Worm (Caenorhabditis elegans): ENCODE measurements around the gene F45E1.4.
A peak's percentile ranks its signal among the peaks of the same experiment; 100 is the strongest.

Gene F45E1.4

DNA sequence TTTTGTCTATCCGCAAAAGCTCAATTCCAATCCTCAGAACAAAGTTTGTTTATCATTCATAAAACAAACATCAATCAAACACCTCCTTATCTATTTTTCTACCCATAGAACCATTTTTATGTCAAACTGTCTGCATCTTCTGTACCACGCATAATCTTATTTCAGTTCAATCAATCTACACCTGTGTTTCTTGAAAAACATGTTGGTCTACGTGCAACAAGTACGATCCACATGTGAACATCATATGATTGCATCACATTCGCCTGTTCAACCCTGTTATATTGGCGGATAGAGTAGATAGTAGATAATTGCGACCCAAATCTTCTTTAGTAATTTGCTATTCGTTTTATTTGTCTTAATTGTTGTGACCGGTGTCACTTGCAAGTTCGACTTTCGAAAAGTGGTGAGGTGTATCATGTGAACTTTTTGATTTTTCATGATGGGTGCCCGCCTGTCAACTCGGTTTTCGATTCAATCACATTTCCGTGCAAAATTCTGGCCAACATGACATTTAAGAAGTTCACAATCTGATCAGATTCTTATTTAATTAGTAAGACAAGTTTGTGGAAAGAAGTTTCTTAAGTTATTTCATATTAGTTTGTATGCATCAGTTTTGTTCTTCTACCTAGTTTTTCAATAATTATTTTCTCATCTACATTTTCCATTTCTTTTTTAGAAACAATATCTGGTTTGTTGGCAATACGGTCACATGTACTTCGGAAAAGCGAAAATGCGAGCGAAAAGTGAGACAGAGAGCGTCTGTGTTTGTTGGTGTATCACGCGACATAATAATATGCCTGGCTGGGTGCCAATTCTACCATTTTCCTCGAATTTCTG, 33.3 kb upstream of the F45E1.4 start (continued):
- TF ChIP-seq lsy-2 (tag; optimal IDR thresholded peaks at IDR 0.05) (peak in 1 of 2 experiments; percentile 54), nhr-25 (tag; optimal IDR thresholded peaks at IDR 0.05; ENCODE audit: borderline replicate concordance, insufficient read depth) (no peak), hlh-11 (tag; optimal IDR thresholded peaks at IDR 0.05) (peak; percentile 53), mep-1 (tag; optimal IDR thresholded peaks at IDR 0.05) (peak; percentile 37), nhr-48 (tag; optimal IDR thresholded peaks at IDR 0.05) (peak; percentile 55), Y105C5A.15 (GFP tag; IDR thresholded peaks at IDR 0.05) (no peak)

DNA sequence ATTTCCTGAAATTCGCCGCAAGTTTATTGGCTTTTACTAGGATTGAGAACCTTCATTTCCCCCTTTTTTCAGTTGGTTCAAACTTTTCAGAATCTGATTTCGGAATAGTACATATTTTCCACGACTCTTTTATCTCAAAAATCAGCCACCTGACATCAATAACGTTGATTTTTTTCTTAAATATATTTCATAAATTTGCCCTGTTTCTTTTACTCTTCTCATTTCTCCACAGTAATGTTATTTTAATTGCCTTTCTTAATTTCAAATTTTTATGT, 32.8 kb upstream of the F45E1.4 start:
- no peak for TF ChIP-seq lin-38 (GFP tag; IDR thresholded peaks at IDR 0.05)
- TF ChIP-seq mxl-3 (GFP tag; optimal IDR thresholded peaks at IDR 0.05), result peak; percentile 8
- TF ChIP-seq madf-9 (GFP tag; conservative IDR thresholded peaks at IDR 0.05), result no peak
- TF ChIP-seq aha-1 (tag), result peak; percentile 93

DNA sequence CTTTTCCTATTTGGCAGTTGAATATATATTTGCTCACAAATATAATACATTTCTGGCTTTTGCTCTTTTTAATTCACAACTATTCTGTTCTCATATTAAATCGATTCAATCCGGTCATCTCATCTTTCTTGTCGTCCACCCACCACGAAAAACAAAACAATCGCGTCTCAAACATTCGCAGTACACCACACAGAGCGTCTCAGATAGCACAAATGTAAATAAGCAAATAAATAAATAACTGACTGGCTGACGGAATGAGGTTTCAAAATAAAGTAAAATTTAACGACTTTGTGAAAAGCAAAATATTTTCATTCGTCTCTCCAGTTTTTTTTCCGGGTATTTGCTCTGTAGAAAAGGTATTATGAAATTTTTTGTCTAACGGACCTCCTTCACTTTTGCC, 32.1 kb upstream of the F45E1.4 start:
- TF ChIP-seq nhr-42 (GFP tag; IDR thresholded peaks at IDR 0.05) (no peak), nhr-28 (tag; optimal IDR thresholded peaks at IDR 0.05) (no peak), mxl-3 (GFP tag; optimal IDR thresholded peaks at IDR 0.05) (no peak), vab-7 (GFP tag; IDR thresholded peaks at IDR 0.05) (no peak), mdt-29 (GFP tag; IDR thresholded peaks at IDR 0.05) (no peak), zag-1 (tag; optimal IDR thresholded peaks at IDR 0.05) (no peak), daf-16 (GFP tag; optimal IDR thresholded peaks at IDR 0.05) (peak in 1 of 2 experiments; percentile 35), daf-16 (tag; optimal IDR thresholded peaks at IDR 0.05) (peak; percentile 30), rbr-2 (tag; optimal IDR thresholded peaks at IDR 0.05) (no peak), pha-4 (GFP tag; IDR thresholded peaks at IDR 0.05) (no peak), pha-4 (tag; optimal IDR thresholded peaks at IDR 0.05) (peak; percentile 58), madf-5 (GFP tag; IDR thresholded peaks at IDR 0.05) (no peak), snpc-1.2 (GFP tag; IDR thresholded peaks at IDR 0.05) (no peak), zip-2 (tag; optimal IDR thresholded peaks at IDR 0.05) (no peak)

DNA sequence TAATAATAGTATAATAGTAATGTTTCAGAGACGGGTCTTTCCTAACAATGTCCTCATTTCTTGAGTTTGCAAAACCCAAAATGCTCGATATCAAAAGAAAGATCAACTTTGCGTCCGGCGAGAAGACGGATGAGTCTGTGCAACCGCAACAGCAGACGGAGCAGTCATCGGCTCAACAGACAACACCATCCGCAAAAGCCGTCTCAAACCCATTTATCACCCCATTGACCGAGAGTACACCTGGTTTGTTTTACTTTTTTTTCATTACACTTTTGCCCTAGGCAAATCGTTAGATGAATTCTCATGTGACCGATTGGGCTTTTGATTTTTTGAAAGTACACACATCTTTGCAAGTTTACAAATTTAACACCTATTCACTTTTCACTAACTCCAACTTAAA, 31.5 kb upstream of the F45E1.4 start, which contains the start of gene dct-1:
dct-1 (plus strand) TSS at position 27 of the 400 bp plus-strand sequence.
- TF ChIP-seq daf-16 (GFP tag; optimal IDR thresholded peaks at IDR 0.05) (peak in 1 of 2 experiments; percentile 60), daf-16 (tag; optimal IDR thresholded peaks at IDR 0.05) (no peak), aha-1 (tag) (peak; percentile 65), F10B5.3 (tag; optimal IDR thresholded peaks at IDR 0.05) (no peak), hlh-30 (tag; optimal IDR thresholded peaks at IDR 0.05; ENCODE audit: insufficient read depth) (peak; percentile 31), Y105C5A.15 (GFP tag; IDR thresholded peaks at IDR 0.05) (no peak), hlh-11 (tag; optimal IDR thresholded peaks at IDR 0.05) (peak; percentile 57), sdz-12 (GFP tag; optimal IDR thresholded peaks at IDR 0.05) (peak; percentile 17), mep-1 (tag; optimal IDR thresholded peaks at IDR 0.05) (peak; percentile 7)

DNA sequence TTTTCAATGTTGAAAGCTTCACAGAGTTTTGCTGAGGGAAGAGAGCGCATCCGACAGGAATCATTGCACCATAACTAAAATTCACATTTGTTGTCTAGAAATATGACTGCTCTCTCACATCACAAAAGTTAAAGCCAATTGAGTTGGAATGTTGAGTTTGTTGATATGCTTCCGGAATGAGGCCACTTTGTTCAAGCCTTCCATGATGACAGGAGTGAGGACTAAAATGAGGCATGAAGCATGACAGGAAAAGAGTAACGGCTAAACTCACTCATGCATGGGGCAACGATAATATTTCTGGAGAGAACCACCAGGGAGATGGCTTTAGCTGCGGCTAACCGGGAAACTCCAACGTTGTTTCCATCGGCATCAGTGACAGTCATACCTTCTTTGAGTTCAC, 29.3 kb upstream of the F45E1.4 start:
- TF ChIP-seq sdz-12 (GFP tag; optimal IDR thresholded peaks at IDR 0.05), result peak; percentile 57
- 0 out of 2 replicates have a peak, but pooled peaks have one; percentile 29 for TF ChIP-seq dmd-8 (GFP tag; IDR thresholded peaks at IDR 0.05)
- TF ChIP-seq zip-2 (tag; optimal IDR thresholded peaks at IDR 0.05), result no peak
- peak; percentile 49; the same call in 1 of the 2 replicates for TF ChIP-seq T26A8.4 (GFP tag; IDR thresholded peaks at IDR 0.05)
- no peak for TF ChIP-seq mep-1 (tag; optimal IDR thresholded peaks at IDR 0.05)
- 0 out of 2 replicates have a peak, but pooled peaks have one; percentile 13 for TF ChIP-seq Y75B8A.6 (GFP tag; IDR thresholded peaks at IDR 0.05)
- peak; percentile 48 for TF ChIP-seq ama-1 (optimal IDR thresholded peaks at IDR 0.05)
- TF ChIP-seq F49E8.2 (tag; optimal IDR thresholded peaks at IDR 0.05; ENCODE audit: borderline replicate concordance), result no peak
- 0 out of 2 replicates have a peak, but pooled peaks have one; percentile 22 for TF ChIP-seq F44E2.7 (GFP tag; IDR thresholded peaks at IDR 0.05)
- no peak for TF ChIP-seq gei-8 (GFP tag; optimal IDR thresholded peaks at IDR 0.05)
- no peak for TF ChIP-seq zfp-3 (GFP tag; conservative IDR thresholded peaks at IDR 0.05)
- no peak for TF ChIP-seq egl-27 (tag; optimal IDR thresholded peaks at IDR 0.05)
- TF ChIP-seq zfp-2 (tag; optimal IDR thresholded peaks at IDR 0.05), result no peak
- TF ChIP-seq aha-1 (tag), result peak; percentile 32
- TF ChIP-seq saeg-2 (GFP tag; IDR thresholded peaks at IDR 0.05), result no peak
